Worm (Caenorhabditis elegans) whole organism, L1 larva: Measurements from ENCODE around the gene cyp-35B2.

Source experiments
- C16A3.4 ChIP-seq: fragments of 150-350 bp; optimal IDR thresholded peaks from 2 replicates; lab custom pipeline; 2014; ENCODE audit warnings: missing biosample characterization, missing genetic modification characterization
- ces-1 ChIP-seq: fragments of 150-350 bp; optimal IDR thresholded peaks from 2 replicates; lab custom pipeline; 2014; ENCODE audit warnings: missing biosample characterization, missing genetic modification reagents, missing genetic modification characterization
- efl-3 ChIP-seq: fragments of 200-800 bp; sonication (Bioruptor generic); optimal IDR thresholded peaks from 2 replicates; lab custom pipeline; 2018; ENCODE audit warnings: mild to moderate bottlenecking, missing genetic modification characterization, missing compliant biosample characterization
- nhr-28 ChIP-seq: fragments of 150-350 bp; optimal IDR thresholded peaks from 2 replicates; lab custom pipeline; 2014; ENCODE audit warnings: missing biosample characterization, missing genetic modification characterization
- pqm-1 ChIP-seq: sonication (generic microtip); optimal IDR thresholded peaks from 3 replicates; lab custom pipeline; 2017; ENCODE audit warnings: missing biosample characterization, missing genetic modification characterization

DNA sequence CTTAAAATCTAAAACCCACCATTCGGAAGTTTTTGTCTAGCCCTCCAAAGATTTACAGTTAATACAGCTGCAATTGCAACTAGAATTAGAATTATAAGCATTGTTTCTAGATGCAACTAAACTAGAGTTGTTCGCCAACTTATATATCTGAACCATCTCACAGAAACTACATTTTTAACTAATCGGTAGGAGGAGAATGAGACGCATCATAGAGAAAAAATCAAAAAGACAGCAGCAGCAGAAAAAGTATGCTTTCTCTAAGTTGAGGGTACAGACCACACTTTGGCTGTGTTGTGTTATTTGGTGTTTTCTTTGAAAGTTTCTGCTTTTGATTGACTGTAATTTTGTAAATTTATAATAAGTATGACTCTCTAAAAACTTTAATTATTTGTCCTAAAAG is 21.8 kb downstream of the cyp-35B2 start, which contains the start of gene cyp-34A7:
- TF ChIP-seq efl-3 (no peak), C16A3.4 (tag; lab: Kevin White, UChicago) (no peak), nhr-28 (tag; lab: Kevin White, UChicago) (no peak), ces-1 (GFP tag; lab: Kevin White, UChicago) (no peak), pqm-1 (tag; lab: Kevin White, UChicago) (no peak)
